Fruit fly (Drosophila melanogaster) whole organism, embryonic: Measurements from ENCODE around the gene CG12016.

Source experiments
- CG10274 ChIP-seq: fragments of 200-800 bp; sonication (Bioruptor generic); optimal IDR thresholded peaks from 3 replicates; lab custom pipeline; 2017; ENCODE audit warnings: missing biosample characterization, mild to moderate bottlenecking, missing genetic modification characterization
- CG17612 ChIP-seq: fragments of 200-800 bp; sonication (Bioruptor generic); IDR thresholded peaks from 2 replicates; pipeline ENCODE4 v1.3.6; 2022; ENCODE audit warnings: missing biosample characterization, missing genetic modification characterization
- CG5245 ChIP-seq: fragments of 200-800 bp; sonication (Bioruptor generic); optimal IDR thresholded peaks from 3 replicates; lab custom pipeline; 2016; ENCODE audit warnings: missing biosample characterization, missing genetic modification characterization
- CG9932 ChIP-seq: fragments of 200-800 bp; sonication (Bioruptor generic); IDR thresholded peaks from 2 replicates; pipeline ENCODE4 v1.3.6; 2022; ENCODE audit warnings: missing biosample characterization, missing genetic modification characterization
- Gug ChIP-seq: fragments of 200-800 bp; sonication (Bioruptor generic); IDR thresholded peaks from 4 replicates; pipeline ENCODE4 v1.3.6; 2022; ENCODE audit warnings: missing biosample characterization, missing genetic modification characterization
- zen ChIP-seq: fragments of 200-800 bp; sonication (Bioruptor generic); optimal IDR thresholded peaks from 3 replicates; lab custom pipeline; 2018; ENCODE audit warnings: missing biosample characterization, mild to moderate bottlenecking, missing genetic modification characterization, moderate library complexity

DNA sequence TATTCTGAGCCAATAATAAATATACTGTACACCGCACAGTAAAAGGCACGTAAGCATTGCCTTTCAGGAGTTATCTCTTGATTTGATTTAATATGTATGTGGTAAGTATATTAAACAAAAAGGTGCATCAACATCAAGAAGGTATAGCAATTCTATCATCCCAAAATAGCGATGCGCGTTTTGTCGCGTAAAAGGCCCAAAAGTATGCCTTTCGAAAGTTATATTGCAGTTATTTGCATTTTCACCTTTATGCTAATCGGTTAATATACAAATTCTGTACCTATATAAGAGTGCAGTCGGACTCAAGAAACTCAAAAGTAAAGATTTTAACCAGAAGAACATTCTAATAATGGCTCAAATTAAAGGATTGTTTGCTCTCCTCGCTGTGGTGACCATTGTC is 4.1 kb upstream of the CG12016 start, which contains the start of gene Drsl4:
- TF ChIP-seq CG10274 (GFP tag; lab: Kevin White, UChicago) (no peak), zen (no peak), Gug (GFP tag; lab: Robert Waterston, UW) (no peak), CG17612 (GFP tag; lab: Robert Waterston, UW) (no peak), CG5245 (GFP tag; lab: Kevin White, UChicago) (no peak), CG9932 (GFP tag; lab: Robert Waterston, UW) (no peak)
